Fruit fly (Drosophila melanogaster) whole organism, prepupa: Measurements from ENCODE around the gene comm3.

Source experiments
- Blimp-1 ChIP-seq: fragments of 200-800 bp; sonication (Bioruptor generic); optimal IDR thresholded peaks from 3 replicates; lab custom pipeline; 2017; ENCODE audit warnings: missing biosample characterization, missing genetic modification characterization, mild to moderate bottlenecking, moderate library complexity, missing genetic modification reagents
- CG10631 ChIP-seq: fragments of 200-800 bp; sonication (Bioruptor generic); optimal IDR thresholded peaks from 2 replicates; lab custom pipeline; 2016; ENCODE audit warnings: missing biosample characterization, missing genetic modification characterization
- CG11294 ChIP-seq: fragments of 200-800 bp; sonication (Bioruptor generic); IDR thresholded peaks from 2 replicates; pipeline ENCODE4 v1.3.6; 2022; ENCODE audit warnings: missing biosample characterization, missing genetic modification characterization
- CG11762 ChIP-seq: fragments of 200-800 bp; sonication (Bioruptor generic); optimal IDR thresholded peaks from 3 replicates; lab custom pipeline; 2016; ENCODE audit warnings: missing biosample characterization, missing genetic modification characterization; ENCODE audit not compliant: insufficient read depth
- CG11902 ChIP-seq: fragments of 200-800 bp; sonication (Bioruptor generic); optimal IDR thresholded peaks from 3 replicates; lab custom pipeline; 2016; ENCODE audit warnings: missing biosample characterization, missing genetic modification characterization
- CG15336 ChIP-seq: fragments of 200-800 bp; sonication (Bioruptor generic); IDR thresholded peaks from 2 replicates; pipeline ENCODE4 v1.3.6; 2022; ENCODE audit warnings: missing biosample characterization, missing genetic modification characterization
- CG1621 ChIP-seq: fragments of 200-800 bp; sonication (Bioruptor generic); optimal IDR thresholded peaks from 3 replicates; lab custom pipeline; 2018; ENCODE audit warnings: missing biosample characterization, mild to moderate bottlenecking, missing genetic modification characterization
- CG16779 ChIP-seq: fragments of 200-800 bp; sonication (Bioruptor generic); optimal IDR thresholded peaks from 3 replicates; lab custom pipeline; 2017; ENCODE audit warnings: missing biosample characterization, mild to moderate bottlenecking, missing genetic modification characterization
- CG32006 ChIP-seq: fragments of 200-800 bp; sonication (Bioruptor generic); optimal IDR thresholded peaks from 3 replicates; lab custom pipeline; 2017; ENCODE audit warnings: missing biosample characterization, mild to moderate bottlenecking, missing genetic modification characterization
- CG34406 ChIP-seq: fragments of 200-800 bp; sonication (Bioruptor generic); optimal IDR thresholded peaks from 3 replicates; lab custom pipeline; 2016; ENCODE audit warnings: missing biosample characterization, missing genetic modification characterization
- CG4318 ChIP-seq: fragments of 200-800 bp; sonication (Bioruptor generic); optimal IDR thresholded peaks from 3 replicates; lab custom pipeline; 2017; ENCODE audit warnings: missing biosample characterization, mild to moderate bottlenecking, missing genetic modification characterization
- CG6163 ChIP-seq: fragments of 200-800 bp; sonication (Bioruptor generic); IDR thresholded peaks from 3 replicates; pipeline ENCODE4 v1.3.6; 2022; ENCODE audit warnings: missing biosample characterization, missing genetic modification characterization
- CG6792 ChIP-seq: fragments of 200-800 bp; sonication (Bioruptor generic); optimal IDR thresholded peaks from 3 replicates; lab custom pipeline; 2016; ENCODE audit warnings: missing biosample characterization, missing genetic modification characterization
- CG6808 ChIP-seq: fragments of 200-800 bp; sonication (Bioruptor generic); optimal IDR thresholded peaks from 3 replicates; lab custom pipeline; 2017; ENCODE audit warnings: missing biosample characterization, missing genetic modification characterization, mild to moderate bottlenecking, moderate library complexity, missing genetic modification reagents
- CG6854 ChIP-seq: fragments of 200-800 bp; sonication (Bioruptor generic); optimal IDR thresholded peaks from 2 replicates; lab custom pipeline; 2017; ENCODE audit warnings: missing biosample characterization, mild to moderate bottlenecking, missing genetic modification characterization
- CG7368 ChIP-seq: fragments of 200-800 bp; sonication (Bioruptor generic); optimal IDR thresholded peaks from 3 replicates; lab custom pipeline; 2016; ENCODE audit warnings: missing biosample characterization, missing genetic modification characterization
- CG8119 ChIP-seq: fragments of 200-800 bp; sonication (Bioruptor generic); IDR thresholded peaks from 3 replicates; pipeline ENCODE4 v1.3.6; 2022; ENCODE audit warnings: missing biosample characterization, missing genetic modification characterization
- CG8632 ChIP-seq: fragments of 200-800 bp; sonication (Bioruptor generic); optimal IDR thresholded peaks from 3 replicates; lab custom pipeline; 2016; ENCODE audit warnings: missing biosample characterization, missing genetic modification characterization
- CG9139 ChIP-seq: fragments of 200-800 bp; sonication (Bioruptor generic); optimal IDR thresholded peaks from 3 replicates; lab custom pipeline; 2017; ENCODE audit warnings: missing biosample characterization, mild to moderate bottlenecking, missing genetic modification characterization
- Eip78C ChIP-seq: fragments of 200-800 bp; sonication (Bioruptor generic); peaks from one replicate; lab custom pipeline; 2016; ENCODE audit warnings: missing biosample characterization, missing genetic modification characterization
- Ets21C ChIP-seq: fragments of 200-800 bp; sonication (Bioruptor generic); optimal IDR thresholded peaks from 3 replicates; lab custom pipeline; 2016; ENCODE audit warnings: missing biosample characterization, missing genetic modification characterization
- Ets96B ChIP-seq: fragments of 200-800 bp; optimal IDR thresholded peaks from 2 replicates; lab custom pipeline; 2019; ENCODE audit warnings: missing biosample characterization, mild to moderate bottlenecking, missing genetic modification characterization, moderate library complexity
- Gug ChIP-seq: fragments of 200-800 bp; sonication (Bioruptor generic); IDR thresholded peaks from 2 replicates; pipeline ENCODE4 v1.3.6; 2022; ENCODE audit warnings: missing biosample characterization, missing genetic modification characterization
- Hr38 ChIP-seq: sonication (Bioruptor generic); optimal IDR thresholded peaks from 2 replicates; lab custom pipeline; 2016; ENCODE audit warnings: missing biosample characterization, missing genetic modification characterization
- Hr39 ChIP-seq: fragments of 200-800 bp; sonication (Bioruptor generic); optimal IDR thresholded peaks from 2 replicates; lab custom pipeline; 2016; ENCODE audit warnings: missing biosample characterization, missing genetic modification characterization
- Hr4 ChIP-seq: fragments of 200-800 bp; sonication (Bioruptor generic); optimal IDR thresholded peaks from 3 replicates; lab custom pipeline; 2016; ENCODE audit warnings: missing biosample characterization, missing genetic modification characterization
- Lpt ChIP-seq: fragments of 200-800 bp; sonication (Bioruptor generic); optimal IDR thresholded peaks from 3 replicates; lab custom pipeline; 2016; ENCODE audit warnings: missing biosample characterization, missing genetic modification characterization
- Met ChIP-seq: fragments of 200-800 bp; sonication (Bioruptor generic); optimal IDR thresholded peaks from 3 replicates; lab custom pipeline; 2016; ENCODE audit warnings: missing biosample characterization, missing genetic modification characterization
- OdsH ChIP-seq: fragments of 200-800 bp; sonication (Bioruptor generic); optimal IDR thresholded peaks from 3 replicates; lab custom pipeline; 2016; ENCODE audit warnings: missing biosample characterization, missing genetic modification characterization
- Smox ChIP-seq: fragments of 200-800 bp; sonication (Bioruptor generic); optimal IDR thresholded peaks from 3 replicates; lab custom pipeline; 2016; ENCODE audit warnings: missing biosample characterization, missing genetic modification characterization
- Sox102F ChIP-seq: fragments of 200-800 bp; sonication (Bioruptor generic); optimal IDR thresholded peaks from 2 replicates; lab custom pipeline; 2016; ENCODE audit warnings: missing biosample characterization, mild to moderate bottlenecking, missing genetic modification characterization
- Sox14 ChIP-seq: fragments of 200-800 bp; sonication (Bioruptor generic); optimal IDR thresholded peaks from 3 replicates; lab custom pipeline; 2016; ENCODE audit warnings: missing biosample characterization, missing genetic modification characterization
- Sox15 ChIP-seq: fragments of 200-800 bp; sonication (Bioruptor generic); optimal IDR thresholded peaks from 3 replicates; lab custom pipeline; 2016; ENCODE audit warnings: missing biosample characterization, missing genetic modification characterization
- achi ChIP-seq: fragments of 200-800 bp; sonication (Bioruptor generic); optimal IDR thresholded peaks from 3 replicates; lab custom pipeline; 2016; ENCODE audit warnings: missing biosample characterization, missing genetic modification characterization
- acj6 ChIP-seq: fragments of 200-800 bp; sonication (Bioruptor generic); optimal IDR thresholded peaks from 3 replicates; lab custom pipeline; 2016; ENCODE audit warnings: missing biosample characterization, missing genetic modification characterization
- cyc ChIP-seq: fragments of 200-800 bp; sonication (Bioruptor generic); optimal IDR thresholded peaks from 3 replicates; lab custom pipeline; 2016; ENCODE audit warnings: missing biosample characterization, missing genetic modification characterization
- dac ChIP-seq: fragments of 200-800 bp; sonication (Bioruptor generic); optimal IDR thresholded peaks from 2 replicates; lab custom pipeline; 2017; ENCODE audit warnings: missing biosample characterization, mild to moderate bottlenecking, missing genetic modification characterization
- dsx ChIP-seq: fragments of 200-800 bp; optimal IDR thresholded peaks from 3 replicates; lab custom pipeline; 2019; ENCODE audit warnings: missing biosample characterization, mild to moderate bottlenecking, missing genetic modification characterization, moderate library complexity; ENCODE audit not compliant: poor library complexity, severe bottlenecking
- fd59A ChIP-seq: fragments of 200-800 bp; sonication (Bioruptor generic); optimal IDR thresholded peaks from 2 replicates; lab custom pipeline; 2017; ENCODE audit warnings: missing biosample characterization, mild to moderate bottlenecking, missing genetic modification characterization, missing genetic modification reagents
- fd85E ChIP-seq: fragments of 200-800 bp; sonication (Bioruptor generic); optimal IDR thresholded peaks from 3 replicates; lab custom pipeline; 2016; ENCODE audit warnings: missing biosample characterization, missing genetic modification characterization
- fkh ChIP-seq: fragments of 200-800 bp; sonication (Bioruptor generic); optimal IDR thresholded peaks from 3 replicates; lab custom pipeline; 2017; ENCODE audit warnings: missing biosample characterization, mild to moderate bottlenecking, missing genetic modification characterization, moderate library complexity
- lz ChIP-seq: fragments of 200-800 bp; sonication (Bioruptor generic); optimal IDR thresholded peaks from 3 replicates; lab custom pipeline; 2016; ENCODE audit warnings: missing biosample characterization, missing genetic modification characterization
- net ChIP-seq: fragments of 200-800 bp; sonication (Bioruptor generic); optimal IDR thresholded peaks from 3 replicates; lab custom pipeline; 2016; ENCODE audit warnings: missing biosample characterization, missing genetic modification characterization
- pdm3 ChIP-seq: fragments of 200-800 bp; sonication (Bioruptor generic); optimal IDR thresholded peaks from 3 replicates; lab custom pipeline; 2016; ENCODE audit warnings: missing biosample characterization, missing genetic modification characterization
- salr ChIP-seq, 2 experiments: fragments of 200-800 bp; sonication (Bioruptor generic); optimal IDR thresholded peaks; 3 replicates each; lab custom pipeline; 2016 to 2018; ENCODE audit warnings: missing biosample characterization in 2 of 2, missing genetic modification characterization in 2 of 2, mild to moderate bottlenecking in 1 of 2
- ss ChIP-seq, 2 experiments: fragments of 200-800 bp; sonication (Bioruptor generic); optimal IDR thresholded peaks; 2 replicates in 1 of 2; 3 replicates in 1 of 2; lab custom pipeline; 2017 to 2018; ENCODE audit warnings: mild to moderate bottlenecking in 2 of 2, missing biosample characterization in 2 of 2, missing genetic modification characterization in 2 of 2, moderate library complexity in 1 of 2
- svp ChIP-seq: fragments of 200-800 bp; sonication (Bioruptor generic); peaks from one replicate; lab custom pipeline; 2016; ENCODE audit warnings: missing biosample characterization, missing genetic modification characterization
- topi ChIP-seq: fragments of 200-800 bp; sonication (Bioruptor generic); optimal IDR thresholded peaks from 3 replicates; lab custom pipeline; 2016; ENCODE audit warnings: missing biosample characterization, missing genetic modification characterization

comm3 gene

dm6 chr3L:15597037-15597785, 50.4 kb downstream of the comm3 start (continued):
- peak; percentile 39 for TF ChIP-seq CG6854 (GFP tag; lab: Kevin White, UChicago)
- TF ChIP-seq Eip78C (GFP tag; lab: Kevin White, UChicago), result peak; percentile 78
- TF ChIP-seq dsx (GFP tag; lab: Kevin White, UChicago), result no peak
- no peak for TF ChIP-seq CG9139 (GFP tag; lab: Kevin White, UChicago)
- peak; percentile 60 for TF ChIP-seq fkh (GFP tag; lab: Kevin White, UChicago)

dm6 chr3L:15595980-15596379, 51.6 kb downstream of the comm3 start:
- TF ChIP-seq Sox14 (GFP tag; lab: Kevin White, UChicago) (no peak), svp (GFP tag; lab: Kevin White, UChicago) (no peak), net (GFP tag; lab: Kevin White, UChicago) (peak; percentile 21), CG15336 (no peak; the same call in 1 of the 2 replicates), lz (GFP tag; lab: Kevin White, UChicago) (no peak), Ets21C (no peak), salr (GFP tag; optimal IDR thresholded peaks at IDR 0.05; lab: Kevin White, UChicago) (no peak), CG10631 (peak; percentile 18), CG6792 (peak; percentile 11), Hr39 (GFP tag; lab: Kevin White, UChicago) (no peak), achi (GFP tag; lab: Kevin White, UChicago) (peak; percentile 25), Sox102F (GFP tag; lab: Kevin White, UChicago) (no peak), fd85E (GFP tag; lab: Kevin White, UChicago) (no peak), CG1621 (tag; lab: Kevin White, UChicago) (peak; percentile 14), topi (GFP tag; lab: Kevin White, UChicago) (no peak), CG6163 (GFP tag; lab: Robert Waterston, UW) (peak; percentile 43; the same call in 2 of the 3 replicates), ss (GFP tag; optimal IDR thresholded peaks at IDR 0.05; lab: Kevin White, UChicago) (peak in 1 of 2 experiments; percentile 45), dac (GFP tag; lab: Kevin White, UChicago) (no peak), CG4318 (GFP tag; lab: Kevin White, UChicago) (no peak), CG9139 (GFP tag; lab: Kevin White, UChicago) (no peak), Eip78C (GFP tag; lab: Kevin White, UChicago) (peak; percentile 90), OdsH (peak; percentile 49), Met (no peak), Gug (GFP tag; lab: Robert Waterston, UW) (no peak), CG11294 (no peak), cyc (GFP tag; lab: Kevin White, UChicago) (no peak), CG6854 (GFP tag; lab: Kevin White, UChicago) (no peak), Blimp-1 (no peak), Hr38 (GFP tag; lab: Kevin White, UChicago) (no peak), Smox (GFP tag; lab: Kevin White, UChicago) (no peak), CG8632 (GFP tag; lab: Kevin White, UChicago) (no peak), pdm3 (GFP tag; lab: Kevin White, UChicago) (peak; percentile 53), CG16779 (no peak), CG34406 (no peak), CG6808 (no peak), Ets96B (tag; lab: Kevin White, UChicago) (peak; percentile 47), fd59A (GFP tag; lab: Kevin White, UChicago) (no peak), Lpt (GFP tag; lab: Kevin White, UChicago) (peak; percentile 13), CG11762 (GFP tag; lab: Kevin White, UChicago) (peak; percentile 6), acj6 (GFP tag; lab: Kevin White, UChicago) (peak; percentile 24), CG7368 (GFP tag; lab: Kevin White, UChicago) (peak; percentile 38), CG8119 (no peak), Hr4 (no peak), CG11902 (GFP tag; lab: Kevin White, UChicago) (no peak), Sox15 (GFP tag; lab: Kevin White, UChicago) (no peak), CG32006 (GFP tag; lab: Kevin White, UChicago) (no peak), fkh (GFP tag; lab: Kevin White, UChicago) (no peak)
